Fruit fly (Drosophila melanogaster): ENCODE measurements around the gene Teh2.

Teh2 gene

dm6 chr3L:4211440-4211839, 23.6 kb upstream of the Teh2 start, which contains the start of gene Cpr64Ab:
Gene Cpr64Ab (minus strand): TSS chr3L:4211540.
- TF ChIP-seq CG15710 (tag; optimal IDR thresholded peaks at IDR 0.05): no peak
- no peak for TF ChIP-seq EcR (GFP tag; optimal IDR thresholded peaks at IDR 0.05)
- no peak for TF ChIP-seq Ets98B (GFP tag; IDR thresholded peaks at IDR 0.05)
- no peak for TF ChIP-seq Pif1A (GFP tag; optimal IDR thresholded peaks at IDR 0.05)
- TF ChIP-seq Pif1B (GFP tag; optimal IDR thresholded peaks at IDR 0.05): no peak
- TF ChIP-seq rn (GFP tag; IDR thresholded peaks at IDR 0.05): no peak
- TF ChIP-seq fd96Ca (GFP tag; IDR thresholded peaks at IDR 0.05): no peak
- no peak for TF ChIP-seq gl (tag; optimal IDR thresholded peaks at IDR 0.05)
- TF ChIP-seq CG9948 (tag; optimal IDR thresholded peaks at IDR 0.05): no peak
- no peak for TF ChIP-seq CG13204 (GFP tag; optimal IDR thresholded peaks at IDR 0.05)
- no peak for TF ChIP-seq CG4496 (GFP tag; IDR thresholded peaks at IDR 0.05)
- TF ChIP-seq CG8159 (tag; optimal IDR thresholded peaks at IDR 0.05): no peak
- TF ChIP-seq CG34367 (tag; optimal IDR thresholded peaks at IDR 0.05): no peak
- no peak for TF ChIP-seq CG10348 (GFP tag; IDR thresholded peaks at IDR 0.05)
- no peak for TF ChIP-seq CG14655 (GFP tag; optimal IDR thresholded peaks at IDR 0.05)
- TF ChIP-seq D1 (tag; optimal IDR thresholded peaks at IDR 0.05): no peak
- no peak for TF ChIP-seq Snoo (tag; optimal IDR thresholded peaks at IDR 0.05)
- no peak for TF ChIP-seq CG17806 (tag; optimal IDR thresholded peaks at IDR 0.05)
- no peak for TF ChIP-seq CG32121 (GFP tag; IDR thresholded peaks at IDR 0.05)

DNA sequence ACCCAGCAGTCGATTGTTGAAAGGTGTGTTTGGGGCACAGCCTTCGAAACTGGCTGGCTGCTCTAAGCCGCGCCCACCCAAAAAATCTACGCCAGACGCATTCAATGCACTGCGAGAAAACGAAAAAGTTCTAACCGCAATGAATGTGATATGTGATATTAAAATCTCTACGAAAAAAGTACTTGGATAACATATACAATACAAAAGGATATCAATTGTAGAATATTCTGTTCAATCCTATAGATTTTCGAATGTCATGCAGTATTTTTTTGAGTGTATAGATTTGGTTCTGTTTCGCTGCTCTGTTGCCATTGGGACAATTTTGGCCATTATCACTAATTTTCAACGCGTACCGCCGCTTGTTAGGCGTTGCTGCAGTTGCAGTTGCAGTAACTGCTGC, 21.9 kb upstream of the Teh2 start:
- peak; percentile 61 for TF ChIP-seq fd96Ca (GFP tag; IDR thresholded peaks at IDR 0.05)
- TF ChIP-seq Ets98B (GFP tag; IDR thresholded peaks at IDR 0.05): peak; percentile 79
- TF ChIP-seq CG32121 (GFP tag; IDR thresholded peaks at IDR 0.05): peak; percentile 88
- TF ChIP-seq EcR (GFP tag; optimal IDR thresholded peaks at IDR 0.05): no peak
- TF ChIP-seq CG15710 (tag; optimal IDR thresholded peaks at IDR 0.05): no peak
- TF ChIP-seq CG8159 (tag; optimal IDR thresholded peaks at IDR 0.05): no peak
- TF ChIP-seq CG17806 (tag; optimal IDR thresholded peaks at IDR 0.05): no peak
- TF ChIP-seq gl (tag; optimal IDR thresholded peaks at IDR 0.05): no peak
- TF ChIP-seq CG12605 (GFP tag; IDR thresholded peaks at IDR 0.05): no peak
- peak; percentile 45 for TF ChIP-seq CG8301 (tag; optimal IDR thresholded peaks at IDR 0.05)
- TF ChIP-seq CG10348 (GFP tag; IDR thresholded peaks at IDR 0.05): no peak
- TF ChIP-seq D1 (tag; optimal IDR thresholded peaks at IDR 0.05): no peak
- TF ChIP-seq rn (GFP tag; IDR thresholded peaks at IDR 0.05): no peak
- no peak for TF ChIP-seq Pif1A (GFP tag; optimal IDR thresholded peaks at IDR 0.05)
- peak; percentile 4 for TF ChIP-seq CG9948 (tag; optimal IDR thresholded peaks at IDR 0.05)
- TF ChIP-seq CG34367 (tag; optimal IDR thresholded peaks at IDR 0.05): no peak
- no peak for TF ChIP-seq Pif1B (GFP tag; optimal IDR thresholded peaks at IDR 0.05)
- TF ChIP-seq CG4496 (GFP tag; IDR thresholded peaks at IDR 0.05): peak; percentile 83
- no peak for TF ChIP-seq CG14655 (GFP tag; optimal IDR thresholded peaks at IDR 0.05)
- no peak for TF ChIP-seq CG13204 (GFP tag; optimal IDR thresholded peaks at IDR 0.05)
- no peak for TF ChIP-seq Snoo (tag; optimal IDR thresholded peaks at IDR 0.05)

DNA sequence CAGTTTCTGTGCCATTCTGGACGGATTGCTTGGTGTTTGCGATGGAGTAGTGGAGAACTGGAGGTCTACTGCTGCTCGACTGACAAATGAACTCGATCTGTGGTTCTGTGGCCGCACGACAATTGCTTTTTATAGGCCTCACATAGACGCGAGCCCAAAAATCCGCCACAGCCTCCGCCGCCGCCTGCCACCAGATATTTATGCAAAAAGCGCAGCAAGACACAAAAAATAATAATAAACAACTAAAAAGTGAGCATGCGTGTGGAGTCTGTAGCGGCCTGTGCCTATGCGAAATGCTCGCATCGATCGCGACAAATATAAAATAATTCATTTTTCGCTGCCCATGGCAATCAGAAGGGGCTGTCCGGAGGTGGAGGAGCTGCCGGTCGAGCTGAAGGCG, 21.3 kb upstream of the Teh2 start, which contains the start of gene Cpr64Aa:
Cpr64Aa (minus strand) TSS at position 101 of the 400 bp plus-strand sequence.
- no peak for TF ChIP-seq Snoo (tag; optimal IDR thresholded peaks at IDR 0.05)
- TF ChIP-seq CG8301 (tag; optimal IDR thresholded peaks at IDR 0.05): no peak
- TF ChIP-seq CG12605 (GFP tag; IDR thresholded peaks at IDR 0.05): no peak
- no peak for TF ChIP-seq CG8159 (tag; optimal IDR thresholded peaks at IDR 0.05)
- TF ChIP-seq CG14655 (GFP tag; optimal IDR thresholded peaks at IDR 0.05): no peak
- TF ChIP-seq CG17806 (tag; optimal IDR thresholded peaks at IDR 0.05): no peak
- no peak for TF ChIP-seq Pif1A (GFP tag; optimal IDR thresholded peaks at IDR 0.05)
- no peak for TF ChIP-seq CG15710 (tag; optimal IDR thresholded peaks at IDR 0.05)
- no peak for TF ChIP-seq gl (tag; optimal IDR thresholded peaks at IDR 0.05)
- no peak for TF ChIP-seq CG32121 (GFP tag; IDR thresholded peaks at IDR 0.05)
- no peak for TF ChIP-seq EcR (GFP tag; optimal IDR thresholded peaks at IDR 0.05)
- no peak for TF ChIP-seq CG13204 (GFP tag; optimal IDR thresholded peaks at IDR 0.05)
- TF ChIP-seq fd96Ca (GFP tag; IDR thresholded peaks at IDR 0.05): no peak
- no peak for TF ChIP-seq CG4496 (GFP tag; IDR thresholded peaks at IDR 0.05)
- TF ChIP-seq rn (GFP tag; IDR thresholded peaks at IDR 0.05): no peak
- TF ChIP-seq D1 (tag; optimal IDR thresholded peaks at IDR 0.05): no peak
- TF ChIP-seq CG9948 (tag; optimal IDR thresholded peaks at IDR 0.05): no peak
- no peak for TF ChIP-seq Ets98B (GFP tag; IDR thresholded peaks at IDR 0.05)
- no peak for TF ChIP-seq Pif1B (GFP tag; optimal IDR thresholded peaks at IDR 0.05)
- TF ChIP-seq CG10348 (GFP tag; IDR thresholded peaks at IDR 0.05): no peak

DNA sequence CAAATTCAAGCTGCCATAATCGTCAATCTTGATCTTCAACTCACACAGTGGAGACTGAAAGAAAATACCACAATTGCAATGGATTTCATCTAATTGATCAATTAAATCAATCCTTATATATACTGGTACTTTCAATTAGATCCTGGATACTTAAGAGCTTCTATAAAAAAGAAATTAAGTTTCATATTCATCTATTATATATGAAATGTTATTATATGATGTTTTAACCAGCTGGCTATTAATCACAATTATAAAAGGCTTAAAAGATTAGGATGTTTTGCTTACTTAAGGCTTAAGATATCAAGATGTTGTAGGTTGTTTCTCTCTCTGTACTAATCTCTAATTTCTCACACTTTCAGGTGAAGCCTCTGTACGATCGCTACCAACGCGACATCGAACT, 17.0 kb upstream of the Teh2 start:
- TF ChIP-seq Ets98B (GFP tag; IDR thresholded peaks at IDR 0.05) (no peak), EcR (GFP tag; optimal IDR thresholded peaks at IDR 0.05) (no peak), CG8301 (tag; optimal IDR thresholded peaks at IDR 0.05) (no peak), CG14655 (GFP tag; optimal IDR thresholded peaks at IDR 0.05) (no peak), gl (tag; optimal IDR thresholded peaks at IDR 0.05) (no peak), rn (GFP tag; IDR thresholded peaks at IDR 0.05) (no peak), CG8159 (tag; optimal IDR thresholded peaks at IDR 0.05) (no peak), fd96Ca (GFP tag; IDR thresholded peaks at IDR 0.05) (no peak), Pif1B (GFP tag; optimal IDR thresholded peaks at IDR 0.05) (no peak), CG4496 (GFP tag; IDR thresholded peaks at IDR 0.05) (no peak), CG12605 (GFP tag; IDR thresholded peaks at IDR 0.05) (no peak), D1 (tag; optimal IDR thresholded peaks at IDR 0.05) (no peak), CG32121 (GFP tag; IDR thresholded peaks at IDR 0.05) (no peak), CG34367 (tag; optimal IDR thresholded peaks at IDR 0.05) (no peak), Snoo (tag; optimal IDR thresholded peaks at IDR 0.05) (no peak), CG10348 (GFP tag; IDR thresholded peaks at IDR 0.05) (no peak)

DNA sequence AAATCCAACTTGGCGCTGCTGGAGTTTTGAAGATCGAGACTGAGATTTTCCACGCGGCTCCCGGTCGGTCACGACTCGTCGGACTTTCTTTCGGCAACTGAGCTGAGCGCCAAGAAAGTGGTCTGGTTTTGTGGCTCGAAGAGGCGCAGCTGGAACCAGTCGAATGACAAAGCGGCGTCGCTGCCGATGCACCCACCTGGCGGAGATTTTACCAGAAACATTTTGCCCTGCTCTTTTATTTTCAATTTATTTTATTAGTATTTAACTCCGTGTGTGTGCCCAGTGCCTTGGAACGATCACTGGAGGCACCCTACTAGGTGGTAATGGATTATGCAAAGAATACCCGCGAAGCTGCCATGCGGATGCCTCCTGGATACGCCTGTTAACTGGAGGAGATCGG, 16.4 kb upstream of the Teh2 start, which contains the start of gene CG15005:
CG15005 (minus strand) TSS at position 101 of the 400 bp plus-strand sequence.
- TF ChIP-seq CG12605 (GFP tag; IDR thresholded peaks at IDR 0.05) (no peak), CG17806 (tag; optimal IDR thresholded peaks at IDR 0.05) (no peak), CG13204 (GFP tag; optimal IDR thresholded peaks at IDR 0.05) (no peak)

All from whole organism, pupa.